Fruit fly (Drosophila melanogaster) whole organism, embryonic: ENCODE results near the gene CG34310.

ENCODE experiments used
- B-H1 ChIP-seq: fragments of 200-800 bp; sonication (Bioruptor generic); IDR thresholded peaks from 3 replicates; pipeline ENCODE4 v1.3.6; 2022; ENCODE audit warnings: missing biosample characterization, missing genetic modification characterization
- Bteb2 ChIP-seq: fragments of 200-800 bp; sonication (Bioruptor generic); optimal IDR thresholded peaks from 2 replicates; lab custom pipeline; 2016; ENCODE audit warnings: missing biosample characterization, missing genetic modification characterization
- CG11247 ChIP-seq: fragments of 200-800 bp; sonication (Bioruptor generic); IDR thresholded peaks from 2 replicates; pipeline ENCODE4 v1.3.6; 2022; ENCODE audit warnings: missing biosample characterization, missing genetic modification characterization
- CG12299 ChIP-seq: fragments of 200-800 bp; sonication (Bioruptor generic); optimal IDR thresholded peaks from 2 replicates; lab custom pipeline; 2018; ENCODE audit warnings: missing biosample characterization, mild to moderate bottlenecking, missing genetic modification characterization
- CG14014 ChIP-seq: fragments of 200-800 bp; sonication (Bioruptor generic); IDR thresholded peaks from 2 replicates; pipeline ENCODE4 v1.3.6; 2022; ENCODE audit warnings: missing biosample characterization, missing genetic modification characterization
- CG15073 ChIP-seq: fragments of 200-800 bp; sonication (Bioruptor generic); optimal IDR thresholded peaks from 2 replicates; lab custom pipeline; 2016; ENCODE audit warnings: missing biosample characterization, missing genetic modification characterization
- CG15269 ChIP-seq: fragments of 200-800 bp; sonication (Bioruptor generic); optimal IDR thresholded peaks from 2 replicates; lab custom pipeline; 2018; ENCODE audit warnings: missing biosample characterization, mild to moderate bottlenecking, missing genetic modification characterization, moderate library complexity
- CG17359 ChIP-seq: fragments of 200-800 bp; sonication (Bioruptor generic); optimal IDR thresholded peaks from 3 replicates; lab custom pipeline; 2018; ENCODE audit warnings: missing biosample characterization, mild to moderate bottlenecking, missing genetic modification characterization, moderate library complexity
- CG2116 ChIP-seq: fragments of 200-800 bp; sonication (Bioruptor generic); optimal IDR thresholded peaks from 3 replicates; lab custom pipeline; 2018; ENCODE audit warnings: missing biosample characterization, mild to moderate bottlenecking, missing genetic modification characterization
- CG32767 ChIP-seq: fragments of 200-800 bp; sonication (Bioruptor generic); IDR thresholded peaks from 2 replicates; pipeline ENCODE4 v1.3.6; 2022; ENCODE audit warnings: missing biosample characterization, missing genetic modification characterization
- CG4360 ChIP-seq: fragments of 200-800 bp; sonication (Bioruptor generic); IDR thresholded peaks from 2 replicates; pipeline ENCODE4 v1.3.6; 2022; ENCODE audit warnings: missing biosample characterization, missing genetic modification characterization
- CG4404 ChIP-seq: fragments of 200-800 bp; sonication (Bioruptor generic); IDR thresholded peaks from 2 replicates; pipeline ENCODE4 v1.3.6; 2022; ENCODE audit warnings: missing biosample characterization, missing genetic modification characterization
- CG8924 ChIP-seq: fragments of 200-800 bp; optimal IDR thresholded peaks from 3 replicates; lab custom pipeline; 2019; ENCODE audit warnings: missing biosample characterization, mild to moderate bottlenecking, missing genetic modification characterization, moderate library complexity
- CoRest ChIP-seq: fragments of 200-800 bp; sonication (Bioruptor generic); optimal IDR thresholded peaks from 3 replicates; lab custom pipeline; 2018; ENCODE audit warnings: missing biosample characterization, mild to moderate bottlenecking, missing genetic modification characterization, moderate library complexity
- H15 ChIP-seq: fragments of 200-800 bp; sonication (Bioruptor generic); IDR thresholded peaks from 3 replicates; pipeline ENCODE4 v1.3.6; 2022; ENCODE audit warnings: missing biosample characterization, missing genetic modification characterization
- HLH3B ChIP-seq: fragments of 200-800 bp; sonication (Bioruptor generic); IDR thresholded peaks from 2 replicates; pipeline ENCODE4 v1.3.6; 2022; ENCODE audit warnings: missing biosample characterization, missing genetic modification characterization
- HmgZ ChIP-seq: fragments of 200-800 bp; sonication (Bioruptor generic); optimal IDR thresholded peaks from 2 replicates; lab custom pipeline; 2018; ENCODE audit warnings: missing biosample characterization, mild to moderate bottlenecking, missing genetic modification characterization
- NC2β ChIP-seq: fragments of 200-800 bp; sonication (Bioruptor generic); optimal IDR thresholded peaks from 2 replicates; lab custom pipeline; 2016; ENCODE audit warnings: missing biosample characterization, missing genetic modification characterization
- NK7.1 ChIP-seq: fragments of 200-800 bp; sonication (Bioruptor generic); optimal IDR thresholded peaks from 3 replicates; lab custom pipeline; 2016; ENCODE audit warnings: missing biosample characterization, missing genetic modification characterization
- NfI ChIP-seq: fragments of 200-800 bp; sonication (Bioruptor generic); optimal IDR thresholded peaks from 3 replicates; lab custom pipeline; 2018; ENCODE audit warnings: missing biosample characterization, mild to moderate bottlenecking, missing genetic modification characterization, moderate library complexity
- Oaz ChIP-seq: fragments of 200-800 bp; sonication (Bioruptor generic); IDR thresholded peaks from 2 replicates; pipeline ENCODE4 v1.3.6; 2022; ENCODE audit warnings: missing biosample characterization, missing genetic modification characterization
- Oli ChIP-seq: fragments of 200-800 bp; sonication (Bioruptor generic); optimal IDR thresholded peaks from 2 replicates; lab custom pipeline; 2018; ENCODE audit warnings: missing biosample characterization, mild to moderate bottlenecking, missing genetic modification characterization, moderate library complexity
- Sry-β ChIP-seq: fragments of 200-800 bp; sonication (Bioruptor generic); optimal IDR thresholded peaks from 2 replicates; lab custom pipeline; 2018; ENCODE audit warnings: missing biosample characterization, mild to moderate bottlenecking, missing genetic modification characterization, moderate library complexity
- Usf ChIP-seq: fragments of 200-800 bp; sonication (Bioruptor generic); optimal IDR thresholded peaks from 2 replicates; lab custom pipeline; 2017; ENCODE audit warnings: missing genotype, missing biosample characterization, missing genetic modification characterization
- abd-A ChIP-seq: fragments of 200-800 bp; sonication (Bioruptor generic); optimal IDR thresholded peaks from 3 replicates; lab custom pipeline; 2019; ENCODE audit warnings: missing biosample characterization, mild to moderate bottlenecking, missing genetic modification characterization, moderate library complexity
- caup ChIP-seq: fragments of 200-800 bp; sonication (Bioruptor generic); optimal IDR thresholded peaks from 3 replicates; lab custom pipeline; 2017; ENCODE audit warnings: missing biosample characterization, mild to moderate bottlenecking, missing genetic modification characterization, moderate library complexity; ENCODE audit not compliant: severe bottlenecking
- ci ChIP-seq: fragments of 200-800 bp; sonication (Bioruptor generic); IDR thresholded peaks from 3 replicates; pipeline ENCODE4 v1.3.6; 2022; ENCODE audit warnings: missing biosample characterization, missing genetic modification characterization
- dpn ChIP-seq, 2 experiments: fragments of 200-800 bp; sonication (Bioruptor generic); optimal IDR thresholded peaks; 3 replicates each; lab custom pipeline; 2016; ENCODE audit warnings: missing biosample characterization in 2 of 2, missing genetic modification characterization in 2 of 2
- dysf ChIP-seq: fragments of 200-800 bp; sonication (Bioruptor generic); IDR thresholded peaks from 3 replicates; pipeline ENCODE4 v1.3.6; 2022; ENCODE audit warnings: missing biosample characterization, missing genetic modification characterization
- h ChIP-seq: fragments of >200 bp; optimal IDR thresholded peaks from 2 replicates; lab custom pipeline; 2017
- hbn ChIP-seq: fragments of 200-800 bp; sonication (Bioruptor generic); IDR thresholded peaks from 2 replicates; pipeline ENCODE4 v1.3.6; 2022; ENCODE audit warnings: missing biosample characterization, missing genetic modification characterization; ENCODE audit not compliant: partially characterized antibody
- kni ChIP-seq: fragments of 200-800 bp; sonication (Bioruptor generic); optimal IDR thresholded peaks from 3 replicates; lab custom pipeline; 2017; ENCODE audit warnings: mild to moderate bottlenecking, missing biosample characterization, missing genetic modification reagents, missing genetic modification characterization
- lmd ChIP-seq: fragments of 200-800 bp; sonication (Bioruptor generic); IDR thresholded peaks from 2 replicates; pipeline ENCODE4 v1.3.6; 2022; ENCODE audit warnings: missing biosample characterization, missing genetic modification characterization
- nerfin-1 ChIP-seq: fragments of 200-800 bp; sonication (Bioruptor generic); optimal IDR thresholded peaks from 3 replicates; lab custom pipeline; 2019; ENCODE audit warnings: missing biosample characterization, mild to moderate bottlenecking, missing genetic modification characterization, moderate library complexity
- nerfin-2 ChIP-seq: fragments of 200-800 bp; sonication (Bioruptor generic); IDR thresholded peaks from 2 replicates; pipeline ENCODE4 v1.3.6; 2022; ENCODE audit warnings: missing biosample characterization, missing genetic modification characterization; ENCODE audit not compliant: partially characterized antibody
- nmo ChIP-seq: fragments of 200-800 bp; sonication (Bioruptor generic); optimal IDR thresholded peaks from 2 replicates; lab custom pipeline; 2018; ENCODE audit warnings: missing biosample characterization, mild to moderate bottlenecking, missing genetic modification characterization, moderate library complexity
- nom ChIP-seq: fragments of 200-800 bp; sonication (Bioruptor generic); optimal IDR thresholded peaks from 2 replicates; lab custom pipeline; 2017; ENCODE audit warnings: missing biosample characterization, missing genetic modification characterization, mild to moderate bottlenecking, moderate library complexity, missing genetic modification reagents
- org-1 ChIP-seq: fragments of 200-800 bp; sonication (Bioruptor generic); optimal IDR thresholded peaks from 2 replicates; lab custom pipeline; 2017; ENCODE audit warnings: missing biosample characterization, missing genetic modification characterization
- pan ChIP-seq, 4 experiments: fragments of >200 bp in 3 of 4; fragments of 200-800 bp in 1 of 4; sonication (Bioruptor generic) in 1 of 4; optimal IDR thresholded peaks in 3 of 4; IDR thresholded peaks in 1 of 4; 2 replicates each; pipeline versions ENCODE4 v1.3.6 to Lab custom; 2017 to 2022; ENCODE audit warnings: missing biosample characterization in 2 of 4, missing genetic modification characterization in 2 of 4, mixed read lengths in 1 of 4
- pb ChIP-seq: fragments of 200-800 bp; sonication (Bioruptor generic); optimal IDR thresholded peaks from 3 replicates; lab custom pipeline; 2016; ENCODE audit warnings: missing biosample characterization, missing genetic modification characterization
- phol ChIP-seq: fragments of 200-800 bp; sonication (Bioruptor generic); optimal IDR thresholded peaks from 3 replicates; lab custom pipeline; 2018; ENCODE audit warnings: missing biosample characterization, mild to moderate bottlenecking, missing genetic modification characterization, moderate library complexity
- prd ChIP-seq, 3 experiments: fragments of >200 bp in 2 of 3; fragments of 200-800 bp in 1 of 3; sonication (Bioruptor generic) in 1 of 3; optimal IDR thresholded peaks in 2 of 3; IDR thresholded peaks in 1 of 3; 2 replicates in 2 of 3; 3 replicates in 1 of 3; pipeline versions ENCODE4 v1.3.6 to Lab custom; 2017 to 2022; ENCODE audit warnings: missing biosample characterization in 1 of 3, missing genetic modification characterization in 1 of 3
- sim ChIP-seq: fragments of 200-800 bp; sonication (Bioruptor generic); IDR thresholded peaks from 2 replicates; pipeline ENCODE4 v1.3.6; 2022; ENCODE audit warnings: missing biosample characterization, missing genetic modification characterization
- sob ChIP-seq: fragments of 200-800 bp; sonication (Bioruptor generic); IDR thresholded peaks from 2 replicates; pipeline ENCODE4 v1.3.6; 2022; ENCODE audit warnings: missing biosample characterization, missing genetic modification characterization
- tna ChIP-seq: fragments of 200-800 bp; sonication (Bioruptor generic); IDR thresholded peaks from 2 replicates; pipeline ENCODE4 v1.3.6; 2022; ENCODE audit warnings: missing biosample characterization, missing genetic modification characterization; ENCODE audit not compliant: partially characterized antibody
- ttk ChIP-seq: fragments of 200-800 bp; sonication (Bioruptor generic); IDR thresholded peaks from 2 replicates; pipeline ENCODE4 v2.1.2; 2022; ENCODE audit warnings: missing biosample characterization, missing genetic modification characterization
- unpg ChIP-seq: fragments of 200-800 bp; sonication (Bioruptor generic); optimal IDR thresholded peaks from 3 replicates; lab custom pipeline; 2018; ENCODE audit warnings: missing biosample characterization, mild to moderate bottlenecking, missing genetic modification characterization, moderate library complexity
- usp ChIP-seq: fragments of >200 bp; optimal IDR thresholded peaks from 2 replicates; lab custom pipeline; 2017; ENCODE audit warnings: missing biosample characterization, missing genetic modification characterization
- vvl ChIP-seq: fragments of 200-800 bp; sonication (Bioruptor generic); IDR thresholded peaks from 2 replicates; pipeline ENCODE4 v1.3.6; 2022; ENCODE audit warnings: missing biosample characterization, missing genetic modification characterization
- yki ChIP-seq: fragments of >200 bp; optimal IDR thresholded peaks from 3 replicates; lab custom pipeline; 2018

The CG34310 gene

DNA sequence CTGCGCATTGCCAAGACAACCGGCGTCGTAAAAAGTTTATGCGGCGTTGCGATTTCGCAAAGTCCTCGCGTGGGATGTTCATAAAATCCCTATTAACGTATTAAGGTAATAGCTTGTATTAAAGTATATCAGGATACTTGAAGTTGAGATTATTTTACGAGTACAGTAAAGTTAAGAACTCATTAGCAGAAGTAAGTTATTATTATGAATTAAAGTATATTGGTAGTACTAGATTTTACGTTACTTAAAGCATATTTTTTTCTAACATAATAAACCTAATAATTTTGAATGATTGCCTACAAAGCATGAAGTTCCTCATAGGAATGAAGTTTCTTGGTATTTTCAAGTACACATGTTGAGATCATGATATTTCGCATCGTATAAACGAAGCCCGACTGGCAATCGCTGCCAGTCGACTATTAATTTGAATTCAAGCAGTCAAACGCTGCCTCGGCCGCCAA, 30.4 kb downstream of the CG34310 start (continued):
- TF ChIP-seq dpn (GFP tag; optimal IDR thresholded peaks at IDR 0.05; lab: Kevin White, UChicago): peak in 1 of 2 experiments; percentile 13
- TF ChIP-seq tna: no peak
- TF ChIP-seq nerfin-1: peak; percentile 54
- TF ChIP-seq h (lab: Kevin White, UChicago): no peak
- no peak for TF ChIP-seq hbn (GFP tag; lab: Robert Waterston, UW)
- TF ChIP-seq pan (optimal IDR thresholded peaks at IDR 0.05; lab: Kevin White, UChicago): no peak
- TF ChIP-seq pan (GFP tag; optimal IDR thresholded peaks at IDR 0.05 in 1 of 2, IDR thresholded peaks at IDR 0.05 in 1 of 2): no peak
- peak; percentile 71 for TF ChIP-seq CoRest (tag; lab: Kevin White, UChicago)
- no peak for TF ChIP-seq CG4404
- no peak for TF ChIP-seq Oaz (GFP tag; lab: Robert Waterston, UW)
- TF ChIP-seq HmgZ (tag; lab: Kevin White, UChicago): peak; percentile 5
- no peak for TF ChIP-seq Sry-β (GFP tag; lab: Kevin White, UChicago)
- TF ChIP-seq CG15269 (tag; lab: Kevin White, UChicago): peak; percentile 54
- TF ChIP-seq prd (optimal IDR thresholded peaks at IDR 0.05; lab: Kevin White, UChicago): no peak
- TF ChIP-seq prd (GFP tag; IDR thresholded peaks at IDR 0.05; lab: Robert Waterston, UW): 0 out of 3 replicates have a peak, but pooled peaks have one; percentile 23
- no peak; the same call in 1 of the 2 replicates for TF ChIP-seq ttk (GFP tag; lab: Robert Waterston, UW)
- no peak for TF ChIP-seq NC2β (GFP tag; lab: Kevin White, UChicago)
- TF ChIP-seq NK7.1 (GFP tag; lab: Kevin White, UChicago): no peak
- no peak for TF ChIP-seq HLH3B
- peak; percentile 36 for TF ChIP-seq unpg (GFP tag; lab: Kevin White, UChicago)
- no peak for TF ChIP-seq abd-A (tag; lab: Kevin White, UChicago)
- TF ChIP-seq kni (GFP tag; lab: Kevin White, UChicago): no peak
- TF ChIP-seq yki (lab: Kevin White, UChicago): no peak
- TF ChIP-seq CG2116 (GFP tag; lab: Kevin White, UChicago): peak; percentile 3
- peak; percentile 72 for TF ChIP-seq CG8924 (tag; lab: Kevin White, UChicago)
- 0 out of 3 replicates have a peak, but pooled peaks have one; percentile 35 for TF ChIP-seq ci (GFP tag; lab: Robert Waterston, UW)
- peak; percentile 12 for TF ChIP-seq CG12299 (tag; lab: Kevin White, UChicago)
- TF ChIP-seq nmo: peak; percentile 76
- TF ChIP-seq H15 (GFP tag; lab: Robert Waterston, UW): no peak
- TF ChIP-seq nom (GFP tag; lab: Kevin White, UChicago): peak; percentile 45
- TF ChIP-seq Oli: peak; percentile 59
- TF ChIP-seq caup (GFP tag; lab: Kevin White, UChicago): peak; percentile 11
- TF ChIP-seq CG17359 (tag; lab: Kevin White, UChicago): peak; percentile 48
- TF ChIP-seq Usf (GFP tag; lab: Kevin White, UChicago): no peak
- TF ChIP-seq NfI (GFP tag; lab: Kevin White, UChicago): no peak
- no peak for TF ChIP-seq sim
- TF ChIP-seq dysf: 0 out of 3 replicates have a peak, but pooled peaks have one; percentile 39
- 0 out of 2 replicates have a peak, but pooled peaks have one; percentile 12 for TF ChIP-seq vvl
- peak; percentile 36 for TF ChIP-seq org-1 (GFP tag; lab: Kevin White, UChicago)
- TF ChIP-seq CG32767 (GFP tag; lab: Robert Waterston, UW): no peak
- TF ChIP-seq pb: no peak
- TF ChIP-seq B-H1: no peak
- peak; percentile 73 for TF ChIP-seq phol (tag; lab: Kevin White, UChicago)
- no peak for TF ChIP-seq CG15073
- no peak for TF ChIP-seq usp (GFP tag; lab: Kevin White, UChicago)
- no peak for TF ChIP-seq nerfin-2 (GFP tag; lab: Robert Waterston, UW)
- peak; percentile 8 for TF ChIP-seq Bteb2 (GFP tag; lab: Kevin White, UChicago)
- TF ChIP-seq CG4360: no peak
- TF ChIP-seq lmd: peak; percentile 20; the same call in 1 of the 2 replicates
- TF ChIP-seq sob (GFP tag; lab: Robert Waterston, UW): no peak
- no peak for TF ChIP-seq CG11247 (GFP tag; lab: Robert Waterston, UW)
- 0 out of 2 replicates have a peak, but pooled peaks have one; percentile 34 for TF ChIP-seq CG14014
